Worm (Caenorhabditis elegans) whole organism, L4 larva: ENCODE results near the gene hel-1.

ENCODE experiments used
- D1046.2 ChIP-seq: fragments of 200-800 bp; sonication (Bioruptor generic); IDR thresholded peaks from 2 replicates; pipeline ENCODE4 v1.3.6; 2022; ENCODE audit warnings: missing genetic modification characterization, missing compliant biosample characterization
- F49E8.2 ChIP-seq: sonication (generic microtip); optimal IDR thresholded peaks from 2 replicates; lab custom pipeline; 2016; ENCODE audit warnings: missing compliant biosample characterization, mild to moderate bottlenecking, missing genetic modification characterization, borderline replicate concordance
- R02D3.7 ChIP-seq: fragments of 150-350 bp; sonication (generic microtip); optimal IDR thresholded peaks from 3 replicates; lab custom pipeline; 2014; ENCODE audit warnings: missing biosample characterization, missing genetic modification characterization
- Y48G9A.11 ChIP-seq: fragments of 200-800 bp; sonication (Bioruptor generic); IDR thresholded peaks from 2 replicates; pipeline ENCODE4 v1.3.6; 2022; ENCODE audit warnings: missing genetic modification reagents, missing genetic modification characterization, missing compliant biosample characterization
- aly-2 ChIP-seq: sonication (generic microtip); optimal IDR thresholded peaks from 2 replicates; lab custom pipeline; 2018; ENCODE audit warnings: missing biosample characterization, missing genetic modification characterization
- arid-1 ChIP-seq: fragments of 200-800 bp; sonication (Bioruptor generic); conservative IDR thresholded peaks from 2 replicates; pipeline ENCODE4 v1.3.6; 2022; ENCODE audit warnings: missing genetic modification reagents, missing genetic modification characterization, missing compliant biosample characterization
- ceh-32 ChIP-seq: sonication (generic microtip); optimal IDR thresholded peaks from 2 replicates; lab custom pipeline; 2016; ENCODE audit warnings: mild to moderate bottlenecking, missing genetic modification characterization, missing compliant biosample characterization; ENCODE audit not compliant: poor library complexity
- ceh-44 ChIP-seq: fragments of 200-800 bp; sonication (Bioruptor generic); IDR thresholded peaks from 2 replicates; pipeline ENCODE4 v1.3.6; 2022; ENCODE audit warnings: missing genetic modification reagents, missing genetic modification characterization, missing compliant biosample characterization
- ctbp-1 ChIP-seq: fragments of 200-800 bp; sonication (Bioruptor generic); IDR thresholded peaks from 2 replicates; pipeline ENCODE4 v1.3.6; 2022; ENCODE audit warnings: missing genetic modification reagents, missing genetic modification characterization, missing compliant biosample characterization
- daf-12 ChIP-seq: fragments of 150-350 bp; optimal IDR thresholded peaks from 2 replicates; lab custom pipeline; 2014; ENCODE audit warnings: missing biosample characterization, missing genetic modification reagents, missing genetic modification characterization
- daf-19 ChIP-seq: fragments of 200-800 bp; sonication (Bioruptor generic); conservative IDR thresholded peaks from 2 replicates; pipeline ENCODE4 v1.3.6; 2022; ENCODE audit warnings: missing genetic modification characterization, missing compliant biosample characterization
- daf-8 ChIP-seq: fragments of 200-800 bp; sonication (Bioruptor generic); IDR thresholded peaks from 2 replicates; pipeline ENCODE4 v1.3.6; 2022; ENCODE audit warnings: missing genetic modification characterization, missing compliant biosample characterization
- egl-27 ChIP-seq: sonication (generic microtip); optimal IDR thresholded peaks from 3 replicates; lab custom pipeline; 2017; ENCODE audit warnings: missing biosample characterization, missing genetic modification reagents, missing genetic modification characterization
- fos-1 ChIP-seq: fragments of 150-350 bp; optimal IDR thresholded peaks from 2 replicates; lab custom pipeline; 2014; ENCODE audit warnings: missing biosample characterization, missing genetic modification characterization
- gei-8 ChIP-seq: fragments of 200-800 bp; sonication (Bioruptor generic); optimal IDR thresholded peaks from 2 replicates; lab custom pipeline; 2018; ENCODE audit warnings: mild to moderate bottlenecking, missing genetic modification characterization, missing compliant biosample characterization
- hlh-30 ChIP-seq: sonication (generic microtip); optimal IDR thresholded peaks from 2 replicates; lab custom pipeline; 2017; ENCODE audit warnings: antibody characterized with exemption, mild to moderate bottlenecking, missing genetic modification characterization, missing compliant biosample characterization; ENCODE audit not compliant: insufficient read depth
- hmg-1.1 ChIP-seq: fragments of 200-800 bp; sonication (Bioruptor generic); IDR thresholded peaks from 2 replicates; pipeline ENCODE4 v1.3.6; 2022; ENCODE audit warnings: missing genetic modification reagents, missing genetic modification characterization, missing compliant biosample characterization
- lim-7 ChIP-seq: fragments of 200-800 bp; sonication (Bioruptor generic); IDR thresholded peaks from 2 replicates; pipeline ENCODE4 v1.3.6; 2022; ENCODE audit warnings: missing genetic modification characterization, missing compliant biosample characterization
- lin-13 ChIP-seq: fragments of 150-350 bp; optimal IDR thresholded peaks from 2 replicates; lab custom pipeline; 2014; ENCODE audit warnings: missing biosample characterization, missing genetic modification reagents, missing genetic modification characterization
- lin-39 ChIP-seq: fragments of 150-350 bp; optimal IDR thresholded peaks from 2 replicates; lab custom pipeline; 2014; ENCODE audit warnings: missing biosample characterization, missing genetic modification reagents, missing genetic modification characterization
- lir-3 ChIP-seq: sonication (generic microtip); optimal IDR thresholded peaks from 2 replicates; lab custom pipeline; 2016; ENCODE audit warnings: mild to moderate bottlenecking, missing genetic modification characterization, missing compliant biosample characterization
- madf-5 ChIP-seq, 2 experiments: fragments of 200-800 bp; sonication (Bioruptor generic); IDR thresholded peaks; 2 replicates each; pipeline ENCODE4 v1.3.6; 2022; ENCODE audit warnings: missing compliant biosample characterization in 2 of 2, missing genetic modification characterization in 2 of 2
- madf-9 ChIP-seq: fragments of 200-800 bp; sonication (Bioruptor generic); conservative IDR thresholded peaks from 2 replicates; pipeline ENCODE4 v1.3.6; 2022; ENCODE audit warnings: missing genetic modification reagents, missing genetic modification characterization, missing compliant biosample characterization
- mdl-1 ChIP-seq, 2 experiments: fragments of 150-350 bp in 1 of 2; sonication (generic microtip) in 1 of 2; optimal IDR thresholded peaks; 2 replicates each; lab custom pipeline; 2014 to 2017; ENCODE audit warnings: missing biosample characterization in 2 of 2, missing genetic modification characterization in 2 of 2
- mes-2 ChIP-seq: sonication (generic microtip); optimal IDR thresholded peaks from 2 replicates; lab custom pipeline; 2016; ENCODE audit warnings: missing genotype, mild to moderate bottlenecking, missing genetic modification characterization, missing compliant biosample characterization; ENCODE audit not compliant: poor library complexity, severe bottlenecking
- mxl-2 ChIP-seq: fragments of 200-800 bp; sonication (Bioruptor generic); conservative IDR thresholded peaks from 2 replicates; pipeline ENCODE4 v1.3.6; 2022; ENCODE audit warnings: missing genetic modification reagents, missing genetic modification characterization, missing compliant biosample characterization
- mxl-3 ChIP-seq: fragments of 200-800 bp; sonication (Bioruptor generic); optimal IDR thresholded peaks from 2 replicates; lab custom pipeline; 2018; ENCODE audit warnings: mild to moderate bottlenecking, missing genetic modification characterization, missing compliant biosample characterization
- nhr-10 ChIP-seq: fragments of 150-350 bp; optimal IDR thresholded peaks from 2 replicates; lab custom pipeline; 2014; ENCODE audit warnings: missing biosample characterization, missing genetic modification characterization
- nhr-28 ChIP-seq: fragments of 150-350 bp; optimal IDR thresholded peaks from 2 replicates; lab custom pipeline; 2014; ENCODE audit warnings: missing biosample characterization, missing genetic modification characterization
- nhr-76 ChIP-seq: fragments of 150-350 bp; optimal IDR thresholded peaks from 2 replicates; lab custom pipeline; 2014; ENCODE audit warnings: missing biosample characterization, missing genetic modification characterization
- nhr-77 ChIP-seq: fragments of 150-350 bp; optimal IDR thresholded peaks from 2 replicates; lab custom pipeline; 2014; ENCODE audit warnings: missing biosample characterization, missing genetic modification characterization
- php-3 ChIP-seq: fragments of 200-800 bp; sonication (Bioruptor generic); IDR thresholded peaks from 2 replicates; pipeline ENCODE4 v1.3.6; 2022; ENCODE audit warnings: missing genetic modification reagents, missing genetic modification characterization, missing compliant biosample characterization
- rbr-2 ChIP-seq: sonication (generic microtip); optimal IDR thresholded peaks from 2 replicates; lab custom pipeline; 2016; ENCODE audit warnings: missing genotype, missing genetic modification characterization, missing compliant biosample characterization
- snpc-4 ChIP-seq: fragments of 150-350 bp; optimal IDR thresholded peaks from 2 replicates; lab custom pipeline; 2014; ENCODE audit warnings: missing biosample characterization, missing genetic modification characterization
- tag-97 ChIP-seq: fragments of 200-800 bp; sonication (Bioruptor generic); IDR thresholded peaks from 2 replicates; pipeline ENCODE4 v1.3.6; 2022; ENCODE audit warnings: missing genetic modification characterization, missing compliant biosample characterization
- tra-1 ChIP-seq: fragments of 200-800 bp; sonication (Bioruptor generic); IDR thresholded peaks from 2 replicates; pipeline ENCODE4 v1.3.6; 2022; ENCODE audit warnings: missing genetic modification reagents, missing genetic modification characterization, missing compliant biosample characterization
- unc-62 ChIP-seq, 3 experiments: fragments of 150-350 bp in 1 of 3; sonication (generic microtip); optimal IDR thresholded peaks in 2 of 3; peaks in 1 of 3; 1 replicate in 1 of 3; 2 replicates in 2 of 3; lab custom pipeline; 2014 to 2017; ENCODE audit warnings: missing biosample characterization in 3 of 3, missing genetic modification characterization in 3 of 3, missing genetic modification reagents in 3 of 3, missing genotype in 1 of 3
- zag-1 ChIP-seq: fragments of 150-350 bp; optimal IDR thresholded peaks from 2 replicates; lab custom pipeline; 2014; ENCODE audit warnings: missing biosample characterization, missing genetic modification characterization
- zfp-3 ChIP-seq: fragments of 200-800 bp; sonication (Bioruptor generic); conservative IDR thresholded peaks from 2 replicates; pipeline ENCODE4 v1.3.6; 2022; ENCODE audit warnings: missing genetic modification reagents, missing genetic modification characterization, missing compliant biosample characterization
- ztf-11 ChIP-seq: fragments of 150-350 bp; optimal IDR thresholded peaks from 2 replicates; lab custom pipeline; 2014; ENCODE audit warnings: missing biosample characterization, missing genetic modification characterization

The hel-1 gene

DNA sequence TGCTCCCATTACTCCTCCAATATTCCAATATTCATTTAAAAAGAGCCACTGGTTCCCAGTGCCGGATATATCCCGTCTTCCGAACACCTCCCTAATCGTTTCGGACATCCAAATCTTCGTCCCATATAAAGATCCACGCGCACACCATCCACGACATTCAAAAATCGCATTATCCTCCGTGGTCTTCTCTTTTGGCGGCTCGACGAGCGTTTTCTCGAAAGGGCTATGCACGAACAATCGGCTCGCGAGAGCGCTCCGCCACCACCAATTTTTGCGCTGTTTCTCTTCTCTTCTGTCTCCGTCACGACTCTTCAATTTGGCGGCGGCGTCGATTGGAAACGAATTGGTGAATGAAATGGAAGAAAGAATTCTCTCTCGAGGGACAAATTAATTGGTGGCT, 24.6 kb upstream of the hel-1 start:
- peak; percentile 53; the same call in 1 of the 2 replicates for TF ChIP-seq ctbp-1 (GFP tag; lab: Robert Waterston, UW)
- TF ChIP-seq mxl-2 (GFP tag; lab: Robert Waterston, UW) = no peak
- TF ChIP-seq hmg-1.1 (GFP tag; lab: Robert Waterston, UW) = 0 out of 2 replicates have a peak, but pooled peaks have one; percentile 26
- TF ChIP-seq nhr-76 (tag; lab: Kevin White, UChicago) = no peak
- no peak for TF ChIP-seq R02D3.7 (tag; lab: Kevin White, UChicago)
- TF ChIP-seq, all 104 proteins: peak for 2

DNA sequence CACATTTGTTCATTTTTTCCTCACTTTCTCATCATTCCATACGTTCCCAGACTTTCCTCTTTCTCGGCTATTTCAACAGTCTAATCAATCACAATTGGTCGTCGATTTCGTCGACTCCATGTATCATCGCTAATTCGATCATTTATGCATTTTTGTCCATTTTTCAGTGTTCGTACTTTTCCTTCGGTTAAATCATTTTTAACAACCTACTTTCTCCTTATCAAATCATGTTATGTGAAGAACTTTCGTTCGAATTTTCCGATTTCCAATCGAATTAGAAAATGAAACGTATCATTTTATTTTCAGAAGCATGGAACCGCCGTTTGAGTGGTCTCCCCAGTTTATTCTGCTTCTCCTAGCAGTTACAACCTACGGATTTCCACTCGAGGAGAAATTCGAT, 17.7 kb upstream of the hel-1 start, which contains the start of gene eff-1:
Gene eff-1, plus strand, starts transcription at position 301 of the 400 bp plus-strand sequence.
- no peak for TF ChIP-seq ceh-44
- no peak for TF ChIP-seq Y48G9A.11 (GFP tag; lab: Robert Waterston, UW)
- TF ChIP-seq daf-12 (tag; lab: Kevin White, UChicago) = no peak
- no peak for TF ChIP-seq zag-1 (tag; lab: Kevin White, UChicago)
- no peak for TF ChIP-seq nhr-28 (tag; lab: Kevin White, UChicago)
- TF ChIP-seq rbr-2 (tag; lab: Kevin White, UChicago) = no peak
- no peak for TF ChIP-seq arid-1
- TF ChIP-seq zfp-3 = no peak
- no peak for TF ChIP-seq daf-19
- no peak for TF ChIP-seq php-3
- TF ChIP-seq tag-97 (GFP tag; lab: Robert Waterston, UW) = no peak
- TF ChIP-seq lim-7 = no peak
- no peak for TF ChIP-seq R02D3.7 (tag; lab: Kevin White, UChicago)
- TF ChIP-seq fos-1 = no peak
- no peak for TF ChIP-seq madf-9 (GFP tag; lab: Robert Waterston, UW)
- TF ChIP-seq aly-2 (tag; lab: Kevin White, UChicago) = no peak
- TF ChIP-seq egl-27 = no peak

DNA sequence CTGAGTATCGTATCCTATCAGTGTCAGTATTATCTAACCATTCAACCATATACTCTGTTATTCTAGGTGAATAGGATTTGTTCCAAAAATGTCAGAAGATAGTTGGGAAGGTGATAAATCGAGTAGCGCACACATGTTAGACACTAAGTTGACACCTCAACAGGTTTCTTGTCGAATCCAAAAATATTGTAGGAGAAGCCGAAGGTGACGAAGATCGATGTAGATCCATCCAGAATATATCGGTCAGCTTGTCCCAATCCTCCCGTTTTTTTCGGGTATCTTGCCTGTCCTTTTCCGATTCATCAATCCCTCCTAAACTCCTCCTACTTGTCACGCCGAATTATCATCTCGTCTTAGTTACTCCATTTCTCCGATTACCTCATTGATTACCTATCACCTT, 16.9 kb upstream of the hel-1 start:
- TF ChIP-seq lin-13 (GFP tag; lab: Kevin White, UChicago) (no peak), gei-8 (no peak), lim-7 (no peak), unc-62 (GFP tag; optimal IDR thresholded peaks at IDR 0.05 in 1 of 2; lab: Kevin White, UChicago) (peak in 1 of 2 experiments; percentile 96), unc-62 (tag; optimal IDR thresholded peaks at IDR 0.05; lab: Kevin White, UChicago) (no peak), tra-1 (no peak), nhr-10 (tag; lab: Kevin White, UChicago) (no peak), snpc-4 (no peak)

DNA sequence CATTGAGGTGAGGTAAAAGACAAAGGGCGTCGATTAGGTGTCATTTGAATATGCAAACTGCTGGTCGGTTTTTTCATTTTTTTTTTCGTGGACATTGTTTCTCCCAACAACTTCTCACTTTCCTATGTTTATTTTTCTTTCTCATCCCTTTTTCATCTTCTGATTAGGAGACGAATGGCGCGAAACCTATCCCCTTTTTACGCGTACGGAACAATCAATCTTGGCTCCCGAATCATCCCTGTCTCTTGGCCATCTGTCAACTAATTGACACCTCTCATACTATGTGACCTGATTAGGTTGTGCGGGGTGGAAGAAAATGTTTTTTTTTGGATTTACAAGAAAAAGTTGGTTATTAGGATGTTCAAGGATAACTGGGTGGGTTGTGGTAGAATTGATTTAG, 16.1 kb upstream of the hel-1 start:
- TF ChIP-seq D1046.2 (no peak), unc-62 (GFP tag; optimal IDR thresholded peaks at IDR 0.05 in 1 of 2; lab: Kevin White, UChicago) (peak in 1 of 2 experiments; percentile 70), unc-62 (tag; optimal IDR thresholded peaks at IDR 0.05; lab: Kevin White, UChicago) (no peak)

DNA sequence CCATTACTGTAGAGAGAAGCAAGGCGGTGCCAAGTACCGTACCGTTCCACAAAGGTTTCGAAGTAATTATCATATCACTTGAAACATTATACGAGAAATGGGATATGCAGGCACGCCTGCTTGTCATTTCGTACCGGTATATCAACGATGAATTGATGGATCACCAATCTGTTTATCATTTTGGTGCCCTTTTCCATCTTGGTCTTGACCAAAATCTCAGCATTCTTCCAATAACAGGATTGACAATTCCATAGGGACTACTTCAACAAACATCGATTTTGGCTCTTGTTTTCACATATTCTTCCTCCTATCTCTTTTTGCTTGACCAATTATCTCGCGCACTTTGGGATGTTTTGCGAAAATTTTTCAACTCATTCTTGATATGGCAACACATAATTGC, 10.4 kb upstream of the hel-1 start:
- TF ChIP-seq daf-8 (GFP tag; lab: Robert Waterston, UW) (no peak), unc-62 (GFP tag; optimal IDR thresholded peaks at IDR 0.05 in 1 of 2; lab: Kevin White, UChicago) (peak in 1 of 2 experiments; percentile 93), unc-62 (tag; optimal IDR thresholded peaks at IDR 0.05; lab: Kevin White, UChicago) (no peak)

DNA sequence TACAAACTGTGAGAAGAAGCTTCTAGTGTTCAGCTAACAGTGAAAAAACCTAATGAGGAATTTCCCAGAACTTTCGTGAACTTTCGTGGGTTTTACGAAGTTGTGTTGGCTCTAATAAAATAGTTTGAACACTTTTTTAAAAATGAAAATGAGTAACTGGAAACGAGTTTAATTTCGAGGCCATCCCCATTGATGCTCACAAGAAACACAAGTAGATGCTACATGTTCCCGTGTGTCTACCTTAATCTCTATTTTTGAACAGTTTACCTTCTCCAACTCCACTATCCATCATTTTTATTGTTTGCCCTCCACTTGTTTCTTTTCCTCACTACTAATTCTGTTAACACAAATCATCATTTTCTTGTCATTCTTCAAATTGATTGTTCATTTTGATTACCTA, 5.0 kb upstream of the hel-1 start, which contains the start of gene C26D10.7:
Gene C26D10.7, plus strand, starts transcription at position 301 of the 400 bp plus-strand sequence.
- TF ChIP-seq lir-3 (no peak), unc-62 (GFP tag; optimal IDR thresholded peaks at IDR 0.05 in 1 of 2; lab: Kevin White, UChicago) (peak in 1 of 2 experiments; percentile 41), unc-62 (tag; optimal IDR thresholded peaks at IDR 0.05; lab: Kevin White, UChicago) (no peak)
- TF ChIP-seq, all 104 proteins: peak for 1

DNA sequence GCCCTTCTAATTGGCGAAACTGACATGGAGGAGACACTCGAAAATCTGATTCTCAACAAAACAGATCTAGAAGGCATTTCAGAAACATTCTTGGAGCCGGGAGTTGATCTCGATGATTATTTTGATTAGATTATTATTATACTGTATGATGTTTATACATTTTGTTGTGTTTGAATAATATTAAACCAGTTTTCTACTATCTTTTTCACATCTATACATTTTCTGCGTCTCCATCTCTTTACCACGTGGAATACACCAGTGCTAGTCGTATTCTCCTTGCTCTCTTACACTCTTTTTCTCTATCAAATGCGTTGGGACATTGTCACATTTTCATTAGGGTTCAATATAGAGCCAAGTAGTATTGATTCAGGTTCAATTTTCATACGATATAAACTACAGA, 792 bp upstream of the hel-1 start, which contains the start of gene C26D10.4:
Gene C26D10.4, plus strand, starts transcription at position 301 of the 400 bp plus-strand sequence.
- TF ChIP-seq nhr-77 (tag; lab: Kevin White, UChicago) (no peak), ceh-32 (tag; lab: Kevin White, UChicago) (no peak), lin-39 (tag; lab: Kevin White, UChicago) (no peak), ztf-11 (tag; lab: Kevin White, UChicago) (no peak), madf-5 (GFP tag; IDR thresholded peaks at IDR 0.05; lab: Robert Waterston, UW) (no peak), mes-2 (tag; lab: Kevin White, UChicago) (no peak), hmg-1.1 (GFP tag; lab: Robert Waterston, UW) (no peak), F49E8.2 (no peak), php-3 (no peak), mxl-3 (peak; percentile 48), mdl-1 (tag; optimal IDR thresholded peaks at IDR 0.05; lab: Kevin White, UChicago) (peak in 1 of 2 experiments; percentile 3), madf-9 (GFP tag; lab: Robert Waterston, UW) (no peak), hlh-30 (tag; lab: Kevin White, UChicago) (peak; percentile 24)
